Fruit fly (Drosophila melanogaster): ENCODE measurements around the gene CG33177.

Gene CG33177

dm6 chrX:15084580-15085138 lies 3.5 kb downstream of the CG33177 start, which contains the start of gene Cox17 (continued):
- TF ChIP-seq sd (tag; optimal IDR thresholded peaks at IDR 0.05) (peak; percentile 63), Nf-YC (tag; optimal IDR thresholded peaks at IDR 0.05) (peak; percentile 84), pzg (GFP tag; optimal IDR thresholded peaks at IDR 0.05) (peak; percentile 46), aop (GFP tag; IDR thresholded peaks at IDR 0.05) (no peak), CG6854 (GFP tag; optimal IDR thresholded peaks at IDR 0.05) (peak; percentile 46), sisA (GFP tag; IDR thresholded peaks at IDR 0.05) (peak; percentile 69), CG34376 (GFP tag; optimal IDR thresholded peaks at IDR 0.05) (peak; percentile 82), corto (GFP tag; optimal IDR thresholded peaks at IDR 0.05) (no peak), CG6765 (GFP tag; optimal IDR thresholded peaks at IDR 0.05) (peak; percentile 58), CG13287 (GFP tag; IDR thresholded peaks at IDR 0.05; ENCODE audit: partially characterized antibody) (peak; percentile 80), CG31388 (GFP tag; optimal IDR thresholded peaks at IDR 0.05) (peak; percentile 62), CG2889 (GFP tag; IDR thresholded peaks at IDR 0.05) (0 out of 3 replicates have a peak, but pooled peaks have one; percentile 40), Myb (GFP tag; optimal IDR thresholded peaks at IDR 0.05) (peak; percentile 34), Hmx (GFP tag; optimal IDR thresholded peaks at IDR 0.05) (peak; percentile 70), H15 (GFP tag; IDR thresholded peaks at IDR 0.05) (0 out of 3 replicates have a peak, but pooled peaks have one; percentile 31), Dek (tag; optimal IDR thresholded peaks at IDR 0.05) (peak; percentile 72), CG10431 (GFP tag; optimal IDR thresholded peaks at IDR 0.05) (peak; percentile 47), Hsf (GFP tag; optimal IDR thresholded peaks at IDR 0.05) (peak; percentile 84), CG13775 (GFP tag; optimal IDR thresholded peaks at IDR 0.05) (peak; percentile 90), Dref (GFP tag; IDR thresholded peaks at IDR 0.05) (peak; percentile 49), exex (tag; optimal IDR thresholded peaks at IDR 0.05) (peak; percentile 47), odd (GFP tag; optimal IDR thresholded peaks at IDR 0.05) (peak; percentile 63), ham (GFP tag; IDR thresholded peaks at IDR 0.05) (no peak), Fer1 (GFP tag; optimal IDR thresholded peaks at IDR 0.05) (peak; percentile 76), BEAF-32 (GFP tag; optimal IDR thresholded peaks at IDR 0.05) (peak; percentile 93), Rfx (GFP tag; IDR thresholded peaks at IDR 0.05) (peak; percentile 82), dpn (GFP tag; optimal IDR thresholded peaks at IDR 0.05) (peak; percentile 75 to 82), CG17385 (GFP tag; optimal IDR thresholded peaks at IDR 0.05) (peak; percentile 78), ac (GFP tag; optimal IDR thresholded peaks at IDR 0.05) (no peak), CG12219 (GFP tag; optimal IDR thresholded peaks at IDR 0.05) (peak; percentile 49), Stat92E (GFP tag; optimal IDR thresholded peaks at IDR 0.05) (peak in 1 of 3 experiments; percentile 53), CG1529 (GFP tag; optimal IDR thresholded peaks at IDR 0.05) (peak; percentile 59), salm (tag; optimal IDR thresholded peaks at IDR 0.05) (peak; percentile 6), Gsc (GFP tag; IDR thresholded peaks at IDR 0.05) (no peak), Mes4 (GFP tag; optimal IDR thresholded peaks at IDR 0.05) (no peak), CG11247 (GFP tag; IDR thresholded peaks at IDR 0.05) (no peak; the same call in 1 of the 2 replicates), grn (GFP tag; optimal IDR thresholded peaks at IDR 0.05) (peak; percentile 15), fru (optimal IDR thresholded peaks at IDR 0.05) (no peak), CG7556 (GFP tag; optimal IDR thresholded peaks at IDR 0.05) (peak; percentile 86), Mad (GFP tag; optimal IDR thresholded peaks at IDR 0.05) (peak; percentile 72), hbn (GFP tag; IDR thresholded peaks at IDR 0.05; ENCODE audit: partially characterized antibody) (peak; percentile 73), ATbp (GFP tag; optimal IDR thresholded peaks at IDR 0.05) (peak; percentile 72), Adf1 (GFP tag; IDR thresholded peaks at IDR 0.05) (no peak), MTF-1 (GFP tag; optimal IDR thresholded peaks at IDR 0.05; ENCODE audit: borderline replicate concordance) (no peak), CG2678 (tag; optimal IDR thresholded peaks at IDR 0.05) (peak; percentile 89), CHES-1-like (GFP tag; optimal IDR thresholded peaks at IDR 0.05) (peak; percentile 10), CG16813 (GFP tag; IDR thresholded peaks at IDR 0.05; ENCODE audit: partially characterized antibody) (peak; percentile 70), HmgZ (tag; optimal IDR thresholded peaks at IDR 0.05) (peak; percentile 82), Lhr (GFP tag; optimal IDR thresholded peaks at IDR 0.05) (peak; percentile 47)

All from whole organism, embryonic.